Worm (Caenorhabditis elegans): Measurements from ENCODE around the gene F46C5.2.
A peak's percentile ranks its signal among the peaks of the same experiment; 100 is the strongest.

F46C5.2 gene

ce11 chrII:8829189-8829588 is at the start of gene F46C5.2:
F46C5.2 (minus strand) TSS chrII:8829289.
- TF ChIP-seq C04F5.9 (tag; optimal IDR thresholded peaks at IDR 0.05) (no peak), jun-1 (tag; optimal IDR thresholded peaks at IDR 0.05) (no peak), lin-35 (GFP tag; optimal IDR thresholded peaks at IDR 0.05) (no peak), efl-3 (GFP tag; optimal IDR thresholded peaks at IDR 0.05) (no peak), irx-1 (tag; optimal IDR thresholded peaks at IDR 0.05) (no peak), zag-1 (tag; optimal IDR thresholded peaks at IDR 0.05) (no peak), sox-4 (tag; optimal IDR thresholded peaks at IDR 0.05) (no peak), tlp-1 (tag; optimal IDR thresholded peaks at IDR 0.05) (no peak), nhr-11 (tag; optimal IDR thresholded peaks at IDR 0.05) (no peak), zip-4 (GFP tag; optimal IDR thresholded peaks at IDR 0.05) (no peak), C16A3.4 (tag; optimal IDR thresholded peaks at IDR 0.05) (no peak), nhr-77 (tag; optimal IDR thresholded peaks at IDR 0.05) (no peak), dsc-1 (tag; optimal IDR thresholded peaks at IDR 0.05) (no peak), efl-1 (optimal IDR thresholded peaks at IDR 0.05) (no peak), efl-1 (GFP tag; optimal IDR thresholded peaks at IDR 0.05 in 1 of 2) (no peak), nhr-28 (tag; optimal IDR thresholded peaks at IDR 0.05) (no peak), ama-1 (optimal IDR thresholded peaks at IDR 0.05) (no peak), nhr-47 (tag; optimal IDR thresholded peaks at IDR 0.05) (no peak), isw-1 (GFP tag; IDR thresholded peaks at IDR 0.05) (no peak), grh-1 (GFP tag; IDR thresholded peaks at IDR 0.05) (no peak), egl-27 (tag; optimal IDR thresholded peaks at IDR 0.05) (no peak)

ce11 chrII:8878528-8878927 is 49.4 kb upstream of the F46C5.2 start:
- TF ChIP-seq ceh-8 (GFP tag; optimal IDR thresholded peaks at IDR 0.05) = no peak
- no peak for TF ChIP-seq sox-4 (tag; optimal IDR thresholded peaks at IDR 0.05)
- TF ChIP-seq zip-4 (GFP tag; optimal IDR thresholded peaks at IDR 0.05) = no peak
- TF ChIP-seq dpl-1 (GFP tag; optimal IDR thresholded peaks at IDR 0.05) = no peak
- TF ChIP-seq nhr-11 (tag; optimal IDR thresholded peaks at IDR 0.05) = no peak
- no peak for TF ChIP-seq aha-1 (tag; optimal IDR thresholded peaks at IDR 0.05)
- no peak for TF ChIP-seq nhr-12 (tag; optimal IDR thresholded peaks at IDR 0.05)
- TF ChIP-seq blmp-1 (tag; optimal IDR thresholded peaks at IDR 0.05) = no peak

- no peak for TF ChIP-seq efl-1 (optimal IDR thresholded peaks at IDR 0.05)
- TF ChIP-seq efl-1 (GFP tag; optimal IDR thresholded peaks at IDR 0.05 in 1 of 2) = peak in 1 of 2 experiments; percentile 35
- peak; percentile 8 for TF ChIP-seq nhr-85 (tag)
- no peak for TF ChIP-seq nhr-19 (GFP tag; conservative IDR thresholded peaks at IDR 0.05)
- TF ChIP-seq snpc-4 (tag; optimal IDR thresholded peaks at IDR 0.05) = peak; percentile 85
- TF ChIP-seq rnt-1 (tag; optimal IDR thresholded peaks at IDR 0.05) = peak; percentile 64
Observed at ce11 chrII:8877032-8877985, 48.2 kb upstream of the F46C5.2 start.

ce11 chrII:8873842-8874241 is 44.8 kb upstream of the F46C5.2 start, which contains the start of gene T07D4.2:
T07D4.2 (minus strand) TSS chrII:8873942.
- peak; percentile 12 for TF ChIP-seq rnt-1 (tag; optimal IDR thresholded peaks at IDR 0.05)
- TF ChIP-seq unc-98 (GFP tag; IDR thresholded peaks at IDR 0.05) = no peak
- no peak for TF ChIP-seq snu-23 (GFP tag; optimal IDR thresholded peaks at IDR 0.05)
- no peak for TF ChIP-seq elt-2 (tag; optimal IDR thresholded peaks at IDR 0.05)
- TF ChIP-seq sup-37 (GFP tag; optimal IDR thresholded peaks at IDR 0.05) = no peak
- TF ChIP-seq nhr-47 (tag; optimal IDR thresholded peaks at IDR 0.05) = no peak
- TF ChIP-seq nhr-20 (tag; optimal IDR thresholded peaks at IDR 0.05) = no peak
- TF ChIP-seq egl-27 (tag; optimal IDR thresholded peaks at IDR 0.05) = no peak
